Fruit fly (Drosophila melanogaster) whole organism, embryonic: ENCODE results near the gene Cpr97Ea.

Experiments used
- Adf1 ChIP-seq: fragments of 200-800 bp; sonication (Bioruptor generic); IDR thresholded peaks from 2 replicates; pipeline ENCODE4 v1.3.6; 2022; ENCODE audit warnings: missing biosample characterization, missing genetic modification characterization
- Aef1 ChIP-seq: fragments of 200-800 bp; sonication (Bioruptor generic); IDR thresholded peaks from 3 replicates; pipeline ENCODE4 v1.3.6; 2022; ENCODE audit warnings: missing biosample characterization, missing genetic modification characterization
- Asciz ChIP-seq: fragments of 200-800 bp; sonication (Bioruptor generic); optimal IDR thresholded peaks from 2 replicates; lab custom pipeline; 2017; ENCODE audit warnings: missing biosample characterization, mild to moderate bottlenecking, missing genetic modification characterization, missing genetic modification reagents
- Atf-2 ChIP-seq: fragments of 200-800 bp; sonication (Bioruptor generic); optimal IDR thresholded peaks from 2 replicates; lab custom pipeline; 2016; ENCODE audit warnings: missing biosample characterization, missing genetic modification characterization
- Bdp1 ChIP-seq: fragments of 200-800 bp; sonication (Bioruptor generic); optimal IDR thresholded peaks from 3 replicates; lab custom pipeline; 2016; ENCODE audit warnings: missing biosample characterization, missing genetic modification characterization
- Bteb2 ChIP-seq: fragments of 200-800 bp; sonication (Bioruptor generic); optimal IDR thresholded peaks from 2 replicates; lab custom pipeline; 2016; ENCODE audit warnings: missing biosample characterization, missing genetic modification characterization
- C15 ChIP-seq: fragments of 200-800 bp; sonication (Bioruptor generic); IDR thresholded peaks from 3 replicates; pipeline ENCODE4 v1.3.6; 2022; ENCODE audit warnings: missing biosample characterization, missing genetic modification characterization
- CG10431 ChIP-seq: fragments of 200-800 bp; sonication (Bioruptor generic); optimal IDR thresholded peaks from 3 replicates; lab custom pipeline; 2018; ENCODE audit warnings: missing biosample characterization, mild to moderate bottlenecking, missing genetic modification characterization
- CG11696 ChIP-seq: fragments of 200-800 bp; sonication (Bioruptor generic); IDR thresholded peaks from 2 replicates; pipeline ENCODE4 v1.3.6; 2022; ENCODE audit warnings: missing biosample characterization, missing genetic modification characterization
- CG11723 ChIP-seq: fragments of 200-800 bp; sonication (Bioruptor generic); optimal IDR thresholded peaks from 2 replicates; lab custom pipeline; 2017; ENCODE audit warnings: missing biosample characterization, mild to moderate bottlenecking, missing genetic modification characterization
- CG12155 ChIP-seq: fragments of 200-800 bp; sonication (Bioruptor generic); optimal IDR thresholded peaks from 3 replicates; lab custom pipeline; 2016; ENCODE audit warnings: missing biosample characterization, missing genetic modification characterization
- CG1233 ChIP-seq: fragments of 200-800 bp; sonication (Bioruptor generic); optimal IDR thresholded peaks from 4 replicates; lab custom pipeline; 2018; ENCODE audit warnings: missing biosample characterization, mild to moderate bottlenecking, missing genetic modification characterization
- CG13775 ChIP-seq: fragments of 200-800 bp; sonication (Bioruptor generic); optimal IDR thresholded peaks from 3 replicates; lab custom pipeline; 2017; ENCODE audit warnings: missing biosample characterization, mild to moderate bottlenecking, missing genetic modification characterization
- CG14050 ChIP-seq: fragments of 200-800 bp; sonication (Bioruptor generic); IDR thresholded peaks from 3 replicates; pipeline ENCODE4 v1.3.6; 2022; ENCODE audit warnings: missing biosample characterization, missing genetic modification characterization
- CG14965 ChIP-seq: fragments of 200-800 bp; sonication (Bioruptor generic); optimal IDR thresholded peaks from 2 replicates; lab custom pipeline; 2016; ENCODE audit warnings: missing biosample characterization, missing genetic modification characterization, borderline replicate concordance
- CG1832 ChIP-seq: fragments of 200-800 bp; sonication (Bioruptor generic); optimal IDR thresholded peaks from 2 replicates; lab custom pipeline; 2017; ENCODE audit warnings: missing biosample characterization, mild to moderate bottlenecking, missing genetic modification characterization, inconsistent platforms
- CG2875 ChIP-seq: fragments of 200-800 bp; sonication (Bioruptor generic); optimal IDR thresholded peaks from 2 replicates; lab custom pipeline; 2017; ENCODE audit warnings: missing biosample characterization, mild to moderate bottlenecking, missing genetic modification characterization, missing genetic modification reagents
- CG3163 ChIP-seq: fragments of 200-800 bp; sonication (Bioruptor generic); optimal IDR thresholded peaks from 3 replicates; lab custom pipeline; 2016; ENCODE audit warnings: missing biosample characterization, missing genetic modification characterization
- CG4282 ChIP-seq: fragments of 200-800 bp; sonication (Bioruptor generic); optimal IDR thresholded peaks from 2 replicates; lab custom pipeline; 2016; ENCODE audit warnings: missing biosample characterization, missing genetic modification characterization
- CG4328 ChIP-seq: fragments of 200-800 bp; sonication (Bioruptor generic); optimal IDR thresholded peaks from 3 replicates; lab custom pipeline; 2017; ENCODE audit warnings: missing biosample characterization, missing genetic modification reagents, missing genetic modification characterization
- CG43689 ChIP-seq: fragments of 200-800 bp; sonication (Bioruptor generic); IDR thresholded peaks from 2 replicates; pipeline ENCODE4 v1.3.6; 2022; ENCODE audit warnings: missing biosample characterization, missing genetic modification characterization
- CG4617 ChIP-seq: fragments of 200-800 bp; sonication (Bioruptor generic); optimal IDR thresholded peaks from 3 replicates; lab custom pipeline; 2016; ENCODE audit warnings: missing biosample characterization, missing genetic modification characterization, borderline replicate concordance
- CG8089 ChIP-seq: fragments of 200-800 bp; sonication (Bioruptor generic); optimal IDR thresholded peaks from 3 replicates; lab custom pipeline; 2016; ENCODE audit warnings: missing biosample characterization, missing genetic modification characterization
- D19A ChIP-seq: fragments of 200-800 bp; optimal IDR thresholded peaks from 3 replicates; lab custom pipeline; 2019; ENCODE audit warnings: missing biosample characterization, mild to moderate bottlenecking, missing genetic modification characterization, moderate library complexity
- Dref ChIP-seq: fragments of 200-800 bp; sonication (Bioruptor generic); IDR thresholded peaks from 2 replicates; pipeline ENCODE4 v1.3.6; 2022; ENCODE audit warnings: missing biosample characterization, missing genetic modification characterization
- Elba2 ChIP-seq: fragments of 200-800 bp; sonication (Bioruptor generic); optimal IDR thresholded peaks from 3 replicates; lab custom pipeline; 2016; ENCODE audit warnings: missing biosample characterization, missing genetic modification characterization
- HmgD ChIP-seq: fragments of 200-800 bp; sonication (Bioruptor generic); optimal IDR thresholded peaks from 3 replicates; lab custom pipeline; 2016; ENCODE audit warnings: missing biosample characterization, missing genetic modification characterization
- Lpt ChIP-seq: fragments of >200 bp; optimal IDR thresholded peaks from 2 replicates; lab custom pipeline; 2018; ENCODE audit warnings: missing biosample characterization, missing genetic modification characterization
- Meics ChIP-seq: fragments of 200-800 bp; sonication (Bioruptor generic); optimal IDR thresholded peaks from 2 replicates; lab custom pipeline; 2017; ENCODE audit warnings: missing biosample characterization, mild to moderate bottlenecking, missing genetic modification characterization
- Opbp ChIP-seq: fragments of 200-800 bp; sonication (Bioruptor generic); IDR thresholded peaks from 3 replicates; pipeline ENCODE4 v1.3.6; 2022; ENCODE audit warnings: missing biosample characterization, missing genetic modification characterization; ENCODE audit not compliant: partially characterized antibody
- Optix ChIP-seq: fragments of 200-800 bp; sonication (Bioruptor generic); IDR thresholded peaks from 3 replicates; pipeline ENCODE4 v1.3.6; 2022; ENCODE audit warnings: missing biosample characterization, missing genetic modification characterization
- Rfx ChIP-seq: fragments of 200-800 bp; sonication (Bioruptor generic); IDR thresholded peaks from 2 replicates; pipeline ENCODE4 v1.3.6; 2022; ENCODE audit warnings: missing biosample characterization, missing genetic modification characterization
- TFAM ChIP-seq: fragments of 200-800 bp; sonication (Bioruptor generic); optimal IDR thresholded peaks from 2 replicates; lab custom pipeline; 2017; ENCODE audit warnings: missing biosample characterization, missing genetic modification characterization, inconsistent platforms
- Usf ChIP-seq: fragments of 200-800 bp; sonication (Bioruptor generic); optimal IDR thresholded peaks from 2 replicates; lab custom pipeline; 2017; ENCODE audit warnings: missing genotype, missing biosample characterization, missing genetic modification characterization
- ab ChIP-seq: fragments of 200-800 bp; sonication (Bioruptor generic); optimal IDR thresholded peaks from 2 replicates; lab custom pipeline; 2016; ENCODE audit warnings: missing biosample characterization, missing genetic modification characterization
- cg ChIP-seq: fragments of 200-800 bp; sonication (Bioruptor generic); optimal IDR thresholded peaks from 3 replicates; lab custom pipeline; 2019; ENCODE audit warnings: missing biosample characterization, mild to moderate bottlenecking, missing genetic modification characterization, moderate library complexity
- crp ChIP-seq, 2 experiments: fragments of 200-800 bp; sonication (Bioruptor generic); optimal IDR thresholded peaks; 2 replicates in 1 of 2; 3 replicates in 1 of 2; lab custom pipeline; 2017; ENCODE audit warnings: missing biosample characterization in 2 of 2, missing genetic modification characterization in 2 of 2, mild to moderate bottlenecking in 1 of 2, moderate library complexity in 1 of 2
- da ChIP-seq: fragments of 200-800 bp; sonication (Bioruptor generic); optimal IDR thresholded peaks from 2 replicates; lab custom pipeline; 2016; ENCODE audit warnings: missing biosample characterization, missing genetic modification characterization
- dpn ChIP-seq, 2 experiments: fragments of 200-800 bp; sonication (Bioruptor generic); optimal IDR thresholded peaks; 3 replicates each; lab custom pipeline; 2016; ENCODE audit warnings: missing biosample characterization in 2 of 2, missing genetic modification characterization in 2 of 2
- emc ChIP-seq: fragments of 200-800 bp; sonication (Bioruptor generic); optimal IDR thresholded peaks from 2 replicates; lab custom pipeline; 2016; ENCODE audit warnings: missing biosample characterization, missing genetic modification characterization
- gcm ChIP-seq: fragments of 200-800 bp; sonication (Bioruptor generic); optimal IDR thresholded peaks from 2 replicates; lab custom pipeline; 2019; ENCODE audit warnings: missing biosample characterization, mild to moderate bottlenecking, missing genetic modification characterization, moderate library complexity
- h ChIP-seq: fragments of >200 bp; optimal IDR thresholded peaks from 2 replicates; lab custom pipeline; 2017
- her ChIP-seq: fragments of 200-800 bp; sonication (Bioruptor generic); optimal IDR thresholded peaks from 2 replicates; lab custom pipeline; 2016; ENCODE audit warnings: missing biosample characterization, missing genetic modification characterization
- lov ChIP-seq, 2 experiments: fragments of 200-800 bp in 1 of 2; fragments of >200 bp in 1 of 2; sonication (Bioruptor generic) in 1 of 2; IDR thresholded peaks in 1 of 2; optimal IDR thresholded peaks in 1 of 2; 2 replicates in 1 of 2; 3 replicates in 1 of 2; pipeline versions ENCODE4 v1.3.6 to Lab custom; 2017 to 2022; ENCODE audit warnings: missing biosample characterization in 1 of 2, missing genetic modification characterization in 1 of 2
- maf-S ChIP-seq: fragments of 200-800 bp; sonication (Bioruptor generic); optimal IDR thresholded peaks from 2 replicates; lab custom pipeline; 2016; ENCODE audit warnings: missing biosample characterization, missing genetic modification characterization
- mld ChIP-seq: fragments of 200-800 bp; sonication (Bioruptor generic); IDR thresholded peaks from 3 replicates; pipeline ENCODE4 v1.3.6; 2022; ENCODE audit warnings: missing biosample characterization, missing genetic modification characterization; ENCODE audit not compliant: partially characterized antibody
- onecut ChIP-seq: fragments of 200-800 bp; sonication (Bioruptor generic); IDR thresholded peaks from 2 replicates; pipeline ENCODE4 v1.3.6; 2022; ENCODE audit warnings: missing biosample characterization, missing genetic modification characterization
- pum ChIP-seq: fragments of 200-800 bp; sonication (Bioruptor generic); optimal IDR thresholded peaks from 2 replicates; lab custom pipeline; 2016; ENCODE audit warnings: missing biosample characterization, missing genetic modification characterization
- sens-2 ChIP-seq: fragments of 200-800 bp; sonication (Bioruptor generic); IDR thresholded peaks from 2 replicates; pipeline ENCODE4 v1.3.6; 2022; ENCODE audit warnings: missing biosample characterization, missing genetic modification characterization
- slp2 ChIP-seq: fragments of 200-800 bp; sonication (Bioruptor generic); optimal IDR thresholded peaks from 2 replicates; lab custom pipeline; 2016; ENCODE audit warnings: missing biosample characterization, missing genetic modification characterization
- stc ChIP-seq: fragments of 200-800 bp; sonication (Bioruptor generic); IDR thresholded peaks from 2 replicates; pipeline ENCODE4 v1.3.6; 2022; ENCODE audit warnings: missing biosample characterization, missing genetic modification characterization
- ttk ChIP-seq: fragments of 200-800 bp; sonication (Bioruptor generic); IDR thresholded peaks from 2 replicates; pipeline ENCODE4 v2.1.2; 2022; ENCODE audit warnings: missing biosample characterization, missing genetic modification characterization

Gene Cpr97Ea

dm6 chr3R:27131408-27131807 is 43.8 kb upstream of the Cpr97Ea start (continued):
- TF ChIP-seq CG4282 (GFP tag; lab: Kevin White, UChicago) = peak; percentile 3
- no peak for TF ChIP-seq lov (optimal IDR thresholded peaks at IDR 0.05; lab: Kevin White, UChicago)
- TF ChIP-seq lov (GFP tag; IDR thresholded peaks at IDR 0.05; lab: Robert Waterston, UW) = no peak
- TF ChIP-seq Rfx (GFP tag; lab: Robert Waterston, UW) = peak; percentile 77
- TF ChIP-seq CG11723 (GFP tag; lab: Kevin White, UChicago) = peak; percentile 17
- TF ChIP-seq CG14050 (GFP tag; lab: Robert Waterston, UW) = no peak
- no peak for TF ChIP-seq Atf-2
- TF ChIP-seq CG2875 (GFP tag; lab: Kevin White, UChicago) = peak; percentile 32
- no peak for TF ChIP-seq CG4617 (GFP tag; lab: Kevin White, UChicago)
- no peak for TF ChIP-seq Elba2 (GFP tag; lab: Kevin White, UChicago)
- no peak for TF ChIP-seq CG11696 (GFP tag; lab: Robert Waterston, UW)
- no peak for TF ChIP-seq CG8089 (GFP tag; lab: Kevin White, UChicago)
- TF ChIP-seq stc (GFP tag; lab: Robert Waterston, UW) = peak; percentile 25; the same call in 1 of the 2 replicates
- TF ChIP-seq gcm (GFP tag; lab: Kevin White, UChicago) = no peak
- TF ChIP-seq h = no peak
- no peak for TF ChIP-seq pum (GFP tag; lab: Kevin White, UChicago)
- peak; percentile 14 for TF ChIP-seq Bteb2
- TF ChIP-seq da (GFP tag; lab: Kevin White, UChicago) = peak; percentile 20
- no peak for TF ChIP-seq Bdp1 (GFP tag; lab: Kevin White, UChicago)
- TF ChIP-seq C15 (GFP tag; lab: Robert Waterston, UW) = no peak; the same call in 2 of the 3 replicates
- no peak for TF ChIP-seq Optix (GFP tag; lab: Robert Waterston, UW)
- TF ChIP-seq crp (GFP tag; optimal IDR thresholded peaks at IDR 0.05; lab: Kevin White, UChicago) = no peak
- TF ChIP-seq CG14965 (GFP tag; lab: Kevin White, UChicago) = no peak
- TF ChIP-seq ab (GFP tag; lab: Kevin White, UChicago) = no peak
- no peak for TF ChIP-seq Usf (GFP tag; lab: Kevin White, UChicago)
- no peak for TF ChIP-seq CG43689 (GFP tag; lab: Robert Waterston, UW)
- peak; percentile 19 for TF ChIP-seq CG3163 (GFP tag; lab: Kevin White, UChicago)
- no peak for TF ChIP-seq HmgD (GFP tag; lab: Kevin White, UChicago)
- TF ChIP-seq Aef1 (GFP tag; lab: Robert Waterston, UW) = no peak
- TF ChIP-seq emc (GFP tag; lab: Kevin White, UChicago) = peak; percentile 34
- TF ChIP-seq dpn (GFP tag; optimal IDR thresholded peaks at IDR 0.05; lab: Kevin White, UChicago) = peak; percentile 27 to 67
- no peak; the same call in 1 of the 2 replicates for TF ChIP-seq onecut (GFP tag; lab: Robert Waterston, UW)
- TF ChIP-seq D19A (tag; lab: Kevin White, UChicago) = no peak
- TF ChIP-seq Meics (GFP tag; lab: Kevin White, UChicago) = peak; percentile 64
- TF ChIP-seq ttk (GFP tag; lab: Robert Waterston, UW) = no peak
- no peak for TF ChIP-seq cg (GFP tag; lab: Kevin White, UChicago)
- no peak for TF ChIP-seq CG12155 (GFP tag; lab: Kevin White, UChicago)
- TF ChIP-seq Lpt = no peak
- TF ChIP-seq Opbp (GFP tag; lab: Robert Waterston, UW) = no peak
- TF ChIP-seq Adf1 (GFP tag; lab: Robert Waterston, UW) = no peak; the same call in 1 of the 2 replicates
- TF ChIP-seq CG13775 (GFP tag; lab: Kevin White, UChicago) = no peak
- TF ChIP-seq CG10431 (GFP tag; lab: Kevin White, UChicago) = no peak
- no peak for TF ChIP-seq mld (GFP tag; lab: Robert Waterston, UW)
- TF ChIP-seq her (GFP tag; lab: Kevin White, UChicago) = peak; percentile 68
- TF ChIP-seq Dref (GFP tag; lab: Robert Waterston, UW) = no peak
- peak; percentile 48 for TF ChIP-seq CG1233 (GFP tag; lab: Kevin White, UChicago)
- no peak for TF ChIP-seq sens-2 (GFP tag; lab: Robert Waterston, UW)
- TF ChIP-seq slp2 = no peak
- TF ChIP-seq maf-S = peak; percentile 16
- no peak for TF ChIP-seq TFAM (GFP tag; lab: Kevin White, UChicago)
- peak; percentile 40 for TF ChIP-seq CG4328
- no peak for TF ChIP-seq CG1832 (GFP tag; lab: Kevin White, UChicago)
- TF ChIP-seq Asciz (GFP tag; lab: Kevin White, UChicago) = peak; percentile 35
